Worm (Caenorhabditis elegans) whole organism, late embryonic: ENCODE data around the gene aakb-1.

Experiments used
- C38D4.7 ChIP-seq: fragments of 200-800 bp; sonication (Bioruptor generic); optimal IDR thresholded peaks from 2 replicates; lab custom pipeline; 2018; ENCODE audit warnings: mild to moderate bottlenecking, missing genetic modification characterization, moderate library complexity, missing compliant biosample characterization
- F13H6.1 ChIP-seq: sonication (generic microtip); optimal IDR thresholded peaks from 2 replicates; lab custom pipeline; 2016; ENCODE audit warnings: missing genetic modification characterization, missing compliant biosample characterization
- K09A11.1 ChIP-seq: sonication (generic microtip); optimal IDR thresholded peaks from 2 replicates; lab custom pipeline; 2017; ENCODE audit warnings: antibody characterized with exemption, mild to moderate bottlenecking, missing genetic modification characterization, missing compliant biosample characterization; ENCODE audit not compliant: insufficient read depth
- Y22D7AL.16 ChIP-seq: sonication (generic microtip); optimal IDR thresholded peaks from 2 replicates; lab custom pipeline; 2016; ENCODE audit warnings: missing genetic modification characterization, missing compliant biosample characterization
- ama-1 ChIP-seq: fragments of 150-350 bp; optimal IDR thresholded peaks from 2 replicates; lab custom pipeline; 2014
- ceh-14 ChIP-seq: sonication (generic microtip); optimal IDR thresholded peaks from 2 replicates; lab custom pipeline; 2016; ENCODE audit warnings: missing genotype, missing genetic modification characterization, missing compliant biosample characterization
- ceh-18 ChIP-seq: sonication (generic microtip); optimal IDR thresholded peaks from 2 replicates; lab custom pipeline; 2016; ENCODE audit warnings: missing genetic modification characterization, missing compliant biosample characterization
- ceh-19 ChIP-seq: fragments of 200-800 bp; sonication (Bioruptor generic); optimal IDR thresholded peaks from 2 replicates; lab custom pipeline; 2018; ENCODE audit warnings: mild to moderate bottlenecking, missing genetic modification characterization, missing compliant biosample characterization
- ceh-22 ChIP-seq: sonication (generic microtip); optimal IDR thresholded peaks from 2 replicates; lab custom pipeline; 2017; ENCODE audit warnings: missing biosample characterization, missing genetic modification characterization
- ceh-30 ChIP-seq: fragments of 150-350 bp; optimal IDR thresholded peaks from 2 replicates; lab custom pipeline; 2014; ENCODE audit warnings: missing biosample characterization, missing genetic modification characterization
- ceh-31 ChIP-seq: sonication (generic microtip); optimal IDR thresholded peaks from 2 replicates; lab custom pipeline; 2016; ENCODE audit warnings: missing genetic modification characterization, missing compliant biosample characterization
- ceh-48 ChIP-seq: sonication (generic microtip); optimal IDR thresholded peaks from 2 replicates; lab custom pipeline; 2016; ENCODE audit warnings: missing genetic modification characterization, inconsistent platforms, missing compliant biosample characterization
- ceh-6 ChIP-seq: fragments of 200-800 bp; sonication (Bioruptor generic); optimal IDR thresholded peaks from 2 replicates; lab custom pipeline; 2018; ENCODE audit warnings: mild to moderate bottlenecking, missing genetic modification characterization, missing compliant biosample characterization
- elt-2 ChIP-seq: sonication (generic microtip); optimal IDR thresholded peaks from 2 replicates; lab custom pipeline; 2016; ENCODE audit warnings: missing genetic modification reagents, missing genetic modification characterization, missing compliant biosample characterization
- fax-1 ChIP-seq: sonication (generic microtip); optimal IDR thresholded peaks from 2 replicates; lab custom pipeline; 2016; ENCODE audit warnings: missing genotype, missing genetic modification characterization, missing compliant biosample characterization
- fkh-6 ChIP-seq: sonication (generic microtip); optimal IDR thresholded peaks from 2 replicates; lab custom pipeline; 2016; ENCODE audit warnings: missing genetic modification characterization, missing compliant biosample characterization
- gmeb-2 ChIP-seq: sonication (generic microtip); optimal IDR thresholded peaks from 2 replicates; lab custom pipeline; 2016; ENCODE audit warnings: missing genetic modification characterization, inconsistent platforms, missing compliant biosample characterization
- hlh-13 ChIP-seq: fragments of 200-800 bp; sonication (Bioruptor generic); optimal IDR thresholded peaks from 2 replicates; lab custom pipeline; 2018; ENCODE audit warnings: mild to moderate bottlenecking, missing genetic modification characterization, missing compliant biosample characterization
- hlh-15 ChIP-seq: sonication (generic microtip); optimal IDR thresholded peaks from 2 replicates; lab custom pipeline; 2016; ENCODE audit warnings: missing genetic modification characterization, missing compliant biosample characterization
- lim-6 ChIP-seq: sonication (generic microtip); optimal IDR thresholded peaks from 2 replicates; lab custom pipeline; 2016; ENCODE audit warnings: missing genetic modification characterization, missing compliant biosample characterization
- mec-3 ChIP-seq: sonication (generic microtip); optimal IDR thresholded peaks from 2 replicates; lab custom pipeline; 2016; ENCODE audit warnings: borderline replicate concordance, missing genetic modification characterization, missing compliant biosample characterization
- nfya-1 ChIP-seq: sonication (generic microtip); optimal IDR thresholded peaks from 2 replicates; lab custom pipeline; 2017; ENCODE audit warnings: missing genetic modification characterization, mild to moderate bottlenecking, missing compliant biosample characterization, antibody characterized with exemption, moderate library complexity
- nhr-11 ChIP-seq: fragments of 150-350 bp; optimal IDR thresholded peaks from 2 replicates; lab custom pipeline; 2014; ENCODE audit warnings: missing biosample characterization, missing genetic modification characterization
- npax-4 ChIP-seq: sonication (generic microtip); optimal IDR thresholded peaks from 2 replicates; lab custom pipeline; 2016; ENCODE audit warnings: missing genetic modification characterization, missing compliant biosample characterization
- pag-3 ChIP-seq: sonication (generic microtip); optimal IDR thresholded peaks from 2 replicates; lab custom pipeline; 2016; ENCODE audit warnings: missing compliant biosample characterization, missing genetic modification characterization, borderline replicate concordance
- pha-4 ChIP-seq: fragments of 150-350 bp; optimal IDR thresholded peaks from 2 replicates; lab custom pipeline; 2018; ENCODE audit warnings: missing biosample characterization, missing genetic modification reagents, missing genetic modification characterization
- pqm-1 ChIP-seq: sonication (generic microtip); optimal IDR thresholded peaks from 2 replicates; lab custom pipeline; 2016; ENCODE audit warnings: missing genetic modification characterization, missing compliant biosample characterization
- pros-1 ChIP-seq: fragments of 150-350 bp; optimal IDR thresholded peaks from 2 replicates; lab custom pipeline; 2014; ENCODE audit warnings: missing biosample characterization, missing genetic modification reagents, missing genetic modification characterization
- rnt-1 ChIP-seq: sonication (generic microtip); optimal IDR thresholded peaks from 2 replicates; lab custom pipeline; 2016; ENCODE audit warnings: missing genetic modification characterization, missing compliant biosample characterization
- sdc-2 ChIP-seq: sonication (generic microtip); optimal IDR thresholded peaks from 2 replicates; lab custom pipeline; 2016; ENCODE audit warnings: missing genotype, missing genetic modification characterization, missing compliant biosample characterization
- sox-2 ChIP-seq: fragments of 200-800 bp; sonication (Bioruptor generic); IDR thresholded peaks from 2 replicates; pipeline ENCODE4 v1.3.6; 2022; ENCODE audit warnings: missing genetic modification reagents, missing genetic modification characterization, missing compliant biosample characterization
- sox-4 ChIP-seq: sonication (generic microtip); optimal IDR thresholded peaks from 2 replicates; lab custom pipeline; 2017; ENCODE audit warnings: mild to moderate bottlenecking, missing genetic modification characterization, inconsistent platforms, missing compliant biosample characterization
- ttx-3 ChIP-seq: sonication (generic microtip); optimal IDR thresholded peaks from 2 replicates; lab custom pipeline; 2016; ENCODE audit warnings: missing genetic modification reagents, missing genetic modification characterization, missing compliant biosample characterization
- unc-3 ChIP-seq, 2 experiments: fragments of 200-800 bp in 1 of 2; sonication (Bioruptor generic) in 1 of 2; sonication (generic microtip) in 1 of 2; conservative IDR thresholded peaks in 1 of 2; optimal IDR thresholded peaks in 1 of 2; 2 replicates each; pipeline versions ENCODE4 v1.3.6 to Lab custom; 2016 to 2022; ENCODE audit warnings: missing compliant biosample characterization in 2 of 2, missing genetic modification characterization in 2 of 2, missing genetic modification reagents in 1 of 2
- unc-42 ChIP-seq: sonication (generic microtip); optimal IDR thresholded peaks from 2 replicates; lab custom pipeline; 2016; ENCODE audit warnings: missing genotype, missing genetic modification characterization, missing compliant biosample characterization
- unc-55 ChIP-seq: sonication (generic microtip); optimal IDR thresholded peaks from 2 replicates; lab custom pipeline; 2017; ENCODE audit warnings: missing biosample characterization, missing genetic modification reagents, missing genetic modification characterization
- zip-5 ChIP-seq: sonication (generic microtip); optimal IDR thresholded peaks from 2 replicates; lab custom pipeline; 2016; ENCODE audit warnings: missing genetic modification characterization, missing compliant biosample characterization
- ztf-16 ChIP-seq: sonication (generic microtip); optimal IDR thresholded peaks from 2 replicates; lab custom pipeline; 2017; ENCODE audit warnings: missing genetic modification characterization, missing compliant biosample characterization

The aakb-1 gene

ce11 chrX:13755469-13755868 is at the start of gene aakb-1:
TSS of gene aakb-1 (plus strand) at chrX:13755769.
- TF ChIP-seq ama-1 (lab: Kevin White, UChicago) (no peak), nhr-11 (tag; lab: Kevin White, UChicago) (no peak), ceh-31 (tag; lab: Kevin White, UChicago) (no peak), fax-1 (tag; lab: Kevin White, UChicago) (no peak), hlh-15 (tag; lab: Kevin White, UChicago) (no peak), ztf-16 (no peak), fkh-6 (tag; lab: Kevin White, UChicago) (no peak), mec-3 (tag; lab: Kevin White, UChicago) (no peak), pqm-1 (tag; lab: Kevin White, UChicago) (no peak), Y22D7AL.16 (tag; lab: Kevin White, UChicago) (no peak)

DNA sequence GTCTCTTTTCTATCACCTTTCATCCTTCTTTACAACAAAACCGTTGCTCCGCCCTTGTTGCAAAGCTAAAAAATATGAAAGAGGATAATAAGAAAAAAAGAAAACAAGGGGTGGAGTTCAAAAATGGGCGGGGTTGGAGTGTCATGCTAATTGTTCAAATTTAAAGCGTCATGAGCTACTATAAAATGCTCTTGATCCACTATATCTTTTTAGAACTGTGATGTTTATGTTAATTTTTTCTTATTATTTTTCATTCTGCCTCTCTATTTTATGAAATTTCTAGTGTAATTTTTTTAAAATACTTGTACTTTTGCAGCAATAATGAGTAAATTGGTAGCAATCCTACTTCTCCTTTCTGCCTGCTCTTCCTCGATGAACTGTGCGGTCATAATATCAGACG is 49.0 kb upstream of the aakb-1 start, which contains the start of gene K02D3.1:
Gene K02D3.1, plus strand, starts transcription at position 301 of the 400 bp plus-strand sequence.
- TF ChIP-seq ceh-14 (tag; lab: Kevin White, UChicago): no peak
- no peak for TF ChIP-seq ztf-16
- no peak for TF ChIP-seq zip-5
- TF ChIP-seq rnt-1: no peak
- no peak for TF ChIP-seq F13H6.1 (tag; lab: Kevin White, UChicago)
- no peak for TF ChIP-seq elt-2 (tag; lab: Kevin White, UChicago)
- TF ChIP-seq hlh-15 (tag; lab: Kevin White, UChicago): no peak
- TF ChIP-seq K09A11.1 (tag; lab: Kevin White, UChicago): no peak
- TF ChIP-seq npax-4 (tag; lab: Kevin White, UChicago): no peak
- TF ChIP-seq ceh-19 (GFP tag; lab: Kevin White, UChicago): no peak
- TF ChIP-seq mec-3 (tag; lab: Kevin White, UChicago): no peak
- TF ChIP-seq sdc-2 (tag; lab: Kevin White, UChicago): no peak
- no peak for TF ChIP-seq ceh-18 (tag; lab: Kevin White, UChicago)
- no peak for TF ChIP-seq ceh-6 (GFP tag; lab: Kevin White, UChicago)
- TF ChIP-seq sox-4: no peak
- no peak for TF ChIP-seq lim-6 (tag; lab: Kevin White, UChicago)
- no peak for TF ChIP-seq ttx-3
- TF ChIP-seq ceh-30 (tag; lab: Kevin White, UChicago): no peak

DNA sequence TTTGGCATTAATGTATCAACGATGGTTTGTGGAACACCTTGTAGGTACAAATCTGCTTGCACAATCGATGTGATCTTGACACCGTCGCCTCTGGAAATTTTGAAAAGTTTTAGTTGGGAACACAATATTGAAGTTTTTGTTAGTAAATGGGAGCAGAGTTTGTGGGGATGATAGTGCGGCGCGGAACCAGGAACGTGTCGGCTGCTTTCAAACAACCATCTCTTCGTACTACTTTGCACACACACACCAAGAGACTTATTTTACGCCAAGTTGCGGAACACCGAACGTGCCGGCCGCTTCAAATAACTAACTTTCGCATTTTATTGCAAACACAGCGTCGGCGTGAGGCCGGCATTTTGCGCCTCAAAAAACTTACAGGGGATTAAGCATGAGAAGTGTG is 46.5 kb upstream of the aakb-1 start:
- no peak for TF ChIP-seq C38D4.7
- TF ChIP-seq unc-3 (GFP tag; conservative IDR thresholded peaks at IDR 0.05; lab: Robert Waterston, UW): no peak
- no peak for TF ChIP-seq unc-3 (tag; optimal IDR thresholded peaks at IDR 0.05; lab: Kevin White, UChicago)
- TF ChIP-seq fax-1 (tag; lab: Kevin White, UChicago): no peak
- TF ChIP-seq pag-3 (tag; lab: Kevin White, UChicago): no peak
- no peak for TF ChIP-seq nhr-11 (tag; lab: Kevin White, UChicago)
- no peak for TF ChIP-seq sox-2 (GFP tag; lab: Robert Waterston, UW)
- no peak for TF ChIP-seq lim-6 (tag; lab: Kevin White, UChicago)
- no peak for TF ChIP-seq hlh-13
- no peak for TF ChIP-seq ceh-48 (tag; lab: Kevin White, UChicago)
- TF ChIP-seq unc-42 (tag; lab: Kevin White, UChicago): no peak
- no peak for TF ChIP-seq ama-1 (lab: Kevin White, UChicago)
- no peak for TF ChIP-seq gmeb-2 (tag; lab: Kevin White, UChicago)
- no peak for TF ChIP-seq pha-4 (tag; lab: Kevin White, UChicago)
- no peak for TF ChIP-seq nfya-1
- no peak for TF ChIP-seq unc-55 (GFP tag; lab: Kevin White, UChicago)
- no peak for TF ChIP-seq npax-4 (tag; lab: Kevin White, UChicago)
- no peak for TF ChIP-seq pros-1 (tag; lab: Kevin White, UChicago)
- no peak for TF ChIP-seq ceh-22 (tag; lab: Kevin White, UChicago)
- TF ChIP-seq mec-3 (tag; lab: Kevin White, UChicago): no peak
